In the genomic region with DNA sequence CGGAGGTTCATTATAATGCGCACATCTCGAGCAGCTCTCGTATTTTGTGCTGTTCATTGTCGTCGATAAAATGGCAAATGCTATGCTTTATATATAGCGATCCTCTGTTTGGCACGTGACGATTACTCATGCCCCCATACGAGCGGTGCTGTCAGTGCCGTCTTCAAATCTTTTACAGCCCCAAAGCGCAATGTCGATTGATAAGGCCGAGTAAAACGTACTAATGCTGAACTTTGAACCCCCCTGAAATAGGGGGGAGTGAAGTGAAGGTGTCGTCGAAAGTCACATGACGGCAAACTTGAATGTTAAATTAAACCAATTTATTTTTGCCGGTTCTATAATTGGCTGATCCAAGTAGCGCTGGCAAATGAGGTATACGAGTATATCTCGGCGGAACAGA, we compare ENCODE assay signal across 1 fruit fly cellular context.
A peak's percentile ranks its signal among the peaks of the same experiment; 100 is the strongest.
TF ChIP-seq lines count a peak whose summit lies in the region.

No protein-coding gene starts in this region.

TF ChIP-seq in whole organism, embryonic, 481 proteins besides CTCF, POLR2A, EP300 and RAD21 (continued from another document):
- no peak for TF ChIP-seq CG6813 (GFP tag; optimal IDR thresholded peaks at IDR 0.05; lab: Kevin White, UChicago)
- TF ChIP-seq CG4360 (GFP tag; IDR thresholded peaks at IDR 0.05; lab: Robert Waterston, UW), result no peak
- TF ChIP-seq Gsc (GFP tag; IDR thresholded peaks at IDR 0.05; lab: Robert Waterston, UW), result no peak
- no peak for TF ChIP-seq CG8290 (GFP tag; optimal IDR thresholded peaks at IDR 0.05; lab: Kevin White, UChicago)
- no peak for TF ChIP-seq CG8290 (tag; optimal IDR thresholded peaks at IDR 0.05; lab: Kevin White, UChicago)
- TF ChIP-seq CG5180 (GFP tag; optimal IDR thresholded peaks at IDR 0.05; lab: Kevin White, UChicago), result no peak
- TF ChIP-seq NFAT (GFP tag; IDR thresholded peaks at IDR 0.05; lab: Robert Waterston, UW), result no peak
- TF ChIP-seq unc-4 (GFP tag; IDR thresholded peaks at IDR 0.05; lab: Robert Waterston, UW; ENCODE audit: partially characterized antibody), result no peak
- TF ChIP-seq ems (GFP tag; optimal IDR thresholded peaks at IDR 0.05; lab: Kevin White, UChicago), result no peak
- TF ChIP-seq prd (optimal IDR thresholded peaks at IDR 0.05; lab: Kevin White, UChicago), result no peak
- TF ChIP-seq prd (GFP tag; IDR thresholded peaks at IDR 0.05; lab: Robert Waterston, UW), result no peak
- no peak for TF ChIP-seq CG17361 (GFP tag; IDR thresholded peaks at IDR 0.05; lab: Robert Waterston, UW)
- no peak for TF ChIP-seq bowl (GFP tag; IDR thresholded peaks at IDR 0.05; lab: Robert Waterston, UW)
- TF ChIP-seq ken (GFP tag; IDR thresholded peaks at IDR 0.05; lab: Robert Waterston, UW), result no peak
- no peak for TF ChIP-seq CG43689 (GFP tag; IDR thresholded peaks at IDR 0.05; lab: Robert Waterston, UW)
- TF ChIP-seq CG7357 (GFP tag; IDR thresholded peaks at IDR 0.05; lab: Robert Waterston, UW), result no peak
- no peak for TF ChIP-seq nerfin-2 (GFP tag; IDR thresholded peaks at IDR 0.05; lab: Robert Waterston, UW; ENCODE audit: partially characterized antibody)
- TF ChIP-seq mirr (GFP tag; optimal IDR thresholded peaks at IDR 0.05; lab: Kevin White, UChicago), result peak; percentile 39
- no peak for TF ChIP-seq Nf-YB (GFP tag; optimal IDR thresholded peaks at IDR 0.05; lab: Kevin White, UChicago)
- no peak for TF ChIP-seq ash1 (GFP tag; optimal IDR thresholded peaks at IDR 0.05; lab: Kevin White, UChicago)
- peak in 1 of 2 experiments; percentile 64 for TF ChIP-seq Hr78 (GFP tag; optimal IDR thresholded peaks at IDR 0.05; lab: Kevin White, UChicago)
- TF ChIP-seq CG15514 (GFP tag; optimal IDR thresholded peaks at IDR 0.05; lab: Kevin White, UChicago), result no peak
- TF ChIP-seq vvl (GFP tag; IDR thresholded peaks at IDR 0.05; lab: Robert Waterston, UW), result no peak
- peak; percentile 79 for TF ChIP-seq sug (tag; optimal IDR thresholded peaks at IDR 0.05; lab: Kevin White, UChicago)
- peak; percentile 72 for TF ChIP-seq nom (GFP tag; optimal IDR thresholded peaks at IDR 0.05; lab: Kevin White, UChicago)
- no peak for TF ChIP-seq CG2129 (GFP tag; IDR thresholded peaks at IDR 0.05; lab: Robert Waterston, UW; ENCODE audit: partially characterized antibody)
- TF ChIP-seq CG9437 (GFP tag; optimal IDR thresholded peaks at IDR 0.05; lab: Kevin White, UChicago), result no peak
- peak; percentile 45 for TF ChIP-seq sens (GFP tag; lab: Kevin White, UChicago)
- TF ChIP-seq nau (GFP tag; optimal IDR thresholded peaks at IDR 0.05; lab: Kevin White, UChicago), result no peak
- peak; percentile 54 for TF ChIP-seq Med (GFP tag; lab: Kevin White, UChicago)
